Worm (Caenorhabditis elegans) whole organism, late embryonic: Measurements from ENCODE around the gene lep-2.

Source experiments
- K02D7.2 ChIP-seq: sonication (generic microtip); optimal IDR thresholded peaks from 2 replicates; lab custom pipeline; 2017; ENCODE audit warnings: mild to moderate bottlenecking, missing genetic modification characterization, missing compliant biosample characterization
- Y22D7AL.16 ChIP-seq: sonication (generic microtip); optimal IDR thresholded peaks from 2 replicates; lab custom pipeline; 2016; ENCODE audit warnings: missing genetic modification characterization, missing compliant biosample characterization
- ahr-1 ChIP-seq: sonication (generic microtip); optimal IDR thresholded peaks from 2 replicates; lab custom pipeline; 2016; ENCODE audit warnings: missing genetic modification characterization, missing compliant biosample characterization
- ama-1 ChIP-seq: fragments of 150-350 bp; optimal IDR thresholded peaks from 2 replicates; lab custom pipeline; 2014
- ceh-14 ChIP-seq: sonication (generic microtip); optimal IDR thresholded peaks from 2 replicates; lab custom pipeline; 2016; ENCODE audit warnings: missing genotype, missing genetic modification characterization, missing compliant biosample characterization
- ceh-24 ChIP-seq: sonication (generic microtip); optimal IDR thresholded peaks from 2 replicates; lab custom pipeline; 2016; ENCODE audit warnings: mild to moderate bottlenecking, missing genetic modification characterization, missing compliant biosample characterization
- ceh-30 ChIP-seq: fragments of 150-350 bp; optimal IDR thresholded peaks from 2 replicates; lab custom pipeline; 2014; ENCODE audit warnings: missing biosample characterization, missing genetic modification characterization
- ceh-48 ChIP-seq: sonication (generic microtip); optimal IDR thresholded peaks from 2 replicates; lab custom pipeline; 2016; ENCODE audit warnings: missing genetic modification characterization, inconsistent platforms, missing compliant biosample characterization
- ceh-6 ChIP-seq: fragments of 200-800 bp; sonication (Bioruptor generic); optimal IDR thresholded peaks from 2 replicates; lab custom pipeline; 2018; ENCODE audit warnings: mild to moderate bottlenecking, missing genetic modification characterization, missing compliant biosample characterization
- dve-1 ChIP-seq: sonication (generic microtip); optimal IDR thresholded peaks from 2 replicates; lab custom pipeline; 2017; ENCODE audit warnings: antibody characterized with exemption, mild to moderate bottlenecking, missing genetic modification characterization, missing compliant biosample characterization
- elt-2 ChIP-seq: sonication (generic microtip); optimal IDR thresholded peaks from 2 replicates; lab custom pipeline; 2016; ENCODE audit warnings: missing genetic modification reagents, missing genetic modification characterization, missing compliant biosample characterization
- fkh-6 ChIP-seq: sonication (generic microtip); optimal IDR thresholded peaks from 2 replicates; lab custom pipeline; 2016; ENCODE audit warnings: missing genetic modification characterization, missing compliant biosample characterization
- gmeb-2 ChIP-seq: sonication (generic microtip); optimal IDR thresholded peaks from 2 replicates; lab custom pipeline; 2016; ENCODE audit warnings: missing genetic modification characterization, inconsistent platforms, missing compliant biosample characterization
- madf-2 ChIP-seq: sonication (generic microtip); optimal IDR thresholded peaks from 2 replicates; lab custom pipeline; 2017; ENCODE audit warnings: missing genetic modification characterization, missing compliant biosample characterization
- nfya-1 ChIP-seq: sonication (generic microtip); optimal IDR thresholded peaks from 2 replicates; lab custom pipeline; 2017; ENCODE audit warnings: missing genetic modification characterization, mild to moderate bottlenecking, missing compliant biosample characterization, antibody characterized with exemption, moderate library complexity
- pag-3 ChIP-seq: sonication (generic microtip); optimal IDR thresholded peaks from 2 replicates; lab custom pipeline; 2016; ENCODE audit warnings: missing compliant biosample characterization, missing genetic modification characterization, borderline replicate concordance
- pat-9 ChIP-seq: fragments of 200-800 bp; sonication (Bioruptor generic); optimal IDR thresholded peaks from 2 replicates; lab custom pipeline; 2018; ENCODE audit warnings: mild to moderate bottlenecking, missing genetic modification characterization, moderate library complexity, missing compliant biosample characterization
- pax-1 ChIP-seq: fragments of 150-350 bp; optimal IDR thresholded peaks from 2 replicates; lab custom pipeline; 2014; ENCODE audit warnings: missing biosample characterization, missing genetic modification characterization
- pha-4 ChIP-seq: fragments of 150-350 bp; optimal IDR thresholded peaks from 2 replicates; lab custom pipeline; 2018; ENCODE audit warnings: missing biosample characterization, missing genetic modification reagents, missing genetic modification characterization
- ttx-3 ChIP-seq: sonication (generic microtip); optimal IDR thresholded peaks from 2 replicates; lab custom pipeline; 2016; ENCODE audit warnings: missing genetic modification reagents, missing genetic modification characterization, missing compliant biosample characterization
- unc-42 ChIP-seq: sonication (generic microtip); optimal IDR thresholded peaks from 2 replicates; lab custom pipeline; 2016; ENCODE audit warnings: missing genotype, missing genetic modification characterization, missing compliant biosample characterization
- unc-55 ChIP-seq: sonication (generic microtip); optimal IDR thresholded peaks from 2 replicates; lab custom pipeline; 2017; ENCODE audit warnings: missing biosample characterization, missing genetic modification reagents, missing genetic modification characterization
- unc-86 ChIP-seq: sonication (generic microtip); optimal IDR thresholded peaks from 2 replicates; lab custom pipeline; 2016; ENCODE audit warnings: missing genetic modification characterization, missing compliant biosample characterization

lep-2 gene

ce11 chrIV:972401-972800, 19.7 kb upstream of the lep-2 start:
- TF ChIP-seq nfya-1 (tag; lab: Kevin White, UChicago) (no peak), ceh-14 (tag; lab: Kevin White, UChicago) (no peak), K02D7.2 (tag; lab: Kevin White, UChicago) (no peak)

- TF ChIP-seq unc-86 (no peak), ama-1 (lab: Kevin White, UChicago) (no peak), ceh-48 (tag; lab: Kevin White, UChicago) (peak; percentile 55)
Observed at ce11 chrIV:972811-973428, 19.2 kb upstream of the lep-2 start.

- no peak for TF ChIP-seq pat-9 (tag; lab: Kevin White, UChicago)
- peak; percentile 88 for TF ChIP-seq elt-2 (tag; lab: Kevin White, UChicago)
Observed at ce11 chrIV:976372-976771, 15.7 kb upstream of the lep-2 start.

- peak; percentile 60 for TF ChIP-seq ceh-48 (tag; lab: Kevin White, UChicago)
Observed at ce11 chrIV:977793-978192, 14.3 kb upstream of the lep-2 start.

ce11 chrIV:978309-978708, 13.8 kb upstream of the lep-2 start:
- peak; percentile 79 for TF ChIP-seq ceh-48 (tag; lab: Kevin White, UChicago)

ce11 chrIV:983558-983957, 8.5 kb upstream of the lep-2 start:
- TF ChIP-seq unc-42 (tag; lab: Kevin White, UChicago) (no peak), ceh-48 (tag; lab: Kevin White, UChicago) (peak; percentile 91)

DNA sequence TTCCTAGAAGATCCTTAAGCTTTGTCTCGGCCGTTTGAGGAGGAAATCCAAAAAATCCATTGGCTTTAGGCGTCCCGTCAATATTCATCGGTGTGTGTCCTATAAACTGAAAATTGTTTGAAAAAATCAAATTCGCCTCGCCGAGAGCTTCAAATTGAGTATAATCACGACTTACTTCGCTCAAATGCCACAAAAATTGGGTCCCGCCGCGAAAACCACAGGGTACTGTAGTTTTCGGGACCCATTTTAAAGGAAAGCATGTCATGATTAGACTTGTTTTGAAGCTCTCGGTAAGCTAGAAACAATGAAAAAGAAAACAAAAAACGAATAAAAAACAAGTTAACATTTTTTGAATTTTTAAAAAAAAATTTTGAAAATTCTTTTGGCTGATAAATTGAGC, 1.7 kb upstream of the lep-2 start, which contains the start of gene egrh-2:
Gene egrh-2 (minus strand): TSS at position 101 of the 400 bp plus-strand sequence.
- TF ChIP-seq dve-1 (no peak), ahr-1 (tag; lab: Kevin White, UChicago) (no peak)

ce11 chrIV:991181-991642, 871 bp upstream of the lep-2 start:
- TF ChIP-seq nfya-1 (tag; lab: Kevin White, UChicago) (no peak), pag-3 (tag; lab: Kevin White, UChicago) (no peak), pha-4 (tag; lab: Kevin White, UChicago) (no peak), K02D7.2 (tag; lab: Kevin White, UChicago) (no peak), unc-86 (no peak), ceh-48 (tag; lab: Kevin White, UChicago) (no peak), ttx-3 (tag; lab: Kevin White, UChicago) (no peak), ceh-30 (tag; lab: Kevin White, UChicago) (no peak), gmeb-2 (tag; lab: Kevin White, UChicago) (no peak), unc-55 (GFP tag; lab: Kevin White, UChicago) (no peak), madf-2 (tag; lab: Kevin White, UChicago) (no peak), Y22D7AL.16 (no peak), ceh-6 (no peak), ceh-24 (tag; lab: Kevin White, UChicago) (no peak)

ce11 chrIV:998914-999313, 6.8 kb downstream of the lep-2 start, which contains the start of gene Y55F3AM.5:
Gene Y55F3AM.5, plus strand, starts transcription at chrIV:999214.
- no peak for TF ChIP-seq fkh-6 (tag; lab: Kevin White, UChicago)
- TF ChIP-seq pax-1 (tag; lab: Kevin White, UChicago) = no peak
